Fruit fly (Drosophila melanogaster): ENCODE measurements around the gene CG33648.

Gene CG33648

dm6 chr2L:14499078-14499477, 25.0 kb upstream of the CG33648 start (continued):
- TF ChIP-seq HLH4C (GFP tag; IDR thresholded peaks at IDR 0.05; ENCODE audit: partially characterized antibody) (no peak), Awh (GFP tag; IDR thresholded peaks at IDR 0.05) (no peak), CG42726 (GFP tag; IDR thresholded peaks at IDR 0.05; ENCODE audit: partially characterized antibody) (no peak), z (GFP tag; IDR thresholded peaks at IDR 0.05) (no peak), Sox100B (GFP tag; optimal IDR thresholded peaks at IDR 0.05) (no peak), CG13624 (GFP tag; optimal IDR thresholded peaks at IDR 0.05) (no peak), Hr78 (GFP tag; optimal IDR thresholded peaks at IDR 0.05) (no peak), CG31224 (GFP tag; IDR thresholded peaks at IDR 0.05) (no peak), ro (GFP tag; IDR thresholded peaks at IDR 0.05) (no peak), yki (optimal IDR thresholded peaks at IDR 0.05) (no peak), gsb-n (tag; optimal IDR thresholded peaks at IDR 0.05) (no peak), MBD-R2 (GFP tag; IDR thresholded peaks at IDR 0.05) (no peak), Hr51 (GFP tag; optimal IDR thresholded peaks at IDR 0.05) (peak in 1 of 2 experiments; percentile 12), ranshi (GFP tag; IDR thresholded peaks at IDR 0.05) (0 out of 2 replicates have a peak, but pooled peaks have one; percentile 25), CG7963 (GFP tag; IDR thresholded peaks at IDR 0.05; ENCODE audit: partially characterized antibody) (no peak), fd64A (GFP tag; optimal IDR thresholded peaks at IDR 0.05) (no peak), dimm (GFP tag; IDR thresholded peaks at IDR 0.05) (no peak), maf-S (GFP tag; optimal IDR thresholded peaks at IDR 0.05) (no peak), lab (GFP tag; optimal IDR thresholded peaks at IDR 0.05) (no peak), Dek (tag; optimal IDR thresholded peaks at IDR 0.05) (no peak), CG8290 (GFP tag; optimal IDR thresholded peaks at IDR 0.05) (no peak), CG8290 (tag; optimal IDR thresholded peaks at IDR 0.05) (peak in 1 of 2 experiments; percentile 36), CG4820 (GFP tag; optimal IDR thresholded peaks at IDR 0.05) (no peak), shn (GFP tag; optimal IDR thresholded peaks at IDR 0.05) (no peak), ttk (GFP tag; IDR thresholded peaks at IDR 0.05) (0 out of 2 replicates have a peak, but pooled peaks have one; percentile 21), CG1233 (GFP tag; optimal IDR thresholded peaks at IDR 0.05) (no peak), CG4424 (GFP tag; optimal IDR thresholded peaks at IDR 0.05) (no peak), CG1024 (GFP tag; IDR thresholded peaks at IDR 0.05) (no peak), CG12942 (GFP tag; optimal IDR thresholded peaks at IDR 0.05) (peak; percentile 22), gro (GFP tag; optimal IDR thresholded peaks at IDR 0.05) (no peak), gcm (GFP tag; optimal IDR thresholded peaks at IDR 0.05) (no peak), CG9609 (GFP tag; optimal IDR thresholded peaks at IDR 0.05) (peak; percentile 24), CG17186 (GFP tag; optimal IDR thresholded peaks at IDR 0.05) (no peak), ato (GFP tag; IDR thresholded peaks at IDR 0.05; ENCODE audit: partially characterized antibody) (no peak), nerfin-1 (tag; optimal IDR thresholded peaks at IDR 0.05) (no peak), CG11696 (GFP tag; IDR thresholded peaks at IDR 0.05) (no peak), CG2712 (tag; optimal IDR thresholded peaks at IDR 0.05) (no peak), CG12769 (tag; optimal IDR thresholded peaks at IDR 0.05) (no peak), CG17328 (GFP tag; IDR thresholded peaks at IDR 0.05) (0 out of 2 replicates have a peak, but pooled peaks have one; percentile 19), CG10274 (GFP tag; optimal IDR thresholded peaks at IDR 0.05) (peak; percentile 74), CG3163 (GFP tag; optimal IDR thresholded peaks at IDR 0.05) (no peak), CG17361 (GFP tag; IDR thresholded peaks at IDR 0.05) (0 out of 3 replicates have a peak, but pooled peaks have one; percentile 24), Doc2 (GFP tag; IDR thresholded peaks at IDR 0.05) (no peak), CG10431 (GFP tag; optimal IDR thresholded peaks at IDR 0.05) (no peak), ase (GFP tag; IDR thresholded peaks at IDR 0.05) (no peak), CG13287 (GFP tag; IDR thresholded peaks at IDR 0.05; ENCODE audit: partially characterized antibody) (no peak), ewg (GFP tag; optimal IDR thresholded peaks at IDR 0.05) (no peak), chinmo (GFP tag; IDR thresholded peaks at IDR 0.05; ENCODE audit: partially characterized antibody) (no peak), unpg (GFP tag; optimal IDR thresholded peaks at IDR 0.05) (peak; percentile 36), seq (GFP tag; IDR thresholded peaks at IDR 0.05) (peak; percentile 48; the same call in 1 of the 2 replicates), bigmax (GFP tag; optimal IDR thresholded peaks at IDR 0.05) (no peak)

Data from whole organism, embryonic.